Worm (Caenorhabditis elegans): ENCODE measurements around the gene gspd-1.

ce11 chrIV:11340735-11341443 is 23.7 kb downstream of the gspd-1 start:
- TF ChIP-seq F13C5.2 (tag; optimal IDR thresholded peaks at IDR 0.05) = no peak
- no peak for TF ChIP-seq ama-1 (optimal IDR thresholded peaks at IDR 0.05)
- 0 out of 2 replicates have a peak, but pooled peaks have one; percentile 18 for TF ChIP-seq sea-1 (GFP tag; conservative IDR thresholded peaks at IDR 0.05)
- no peak for TF ChIP-seq ceh-36 (tag; optimal IDR thresholded peaks at IDR 0.05)
- no peak for TF ChIP-seq flt-1 (GFP tag; IDR thresholded peaks at IDR 0.05)
- no peak for TF ChIP-seq hmg-4 (GFP tag; optimal IDR thresholded peaks at IDR 0.05)
- no peak for TF ChIP-seq tbx-11 (GFP tag; IDR thresholded peaks at IDR 0.05)

Data from whole organism, early embryonic.